Fruit fly (Drosophila melanogaster): Measurements from ENCODE around the gene Wnt4.

The Wnt4 gene

dm6 chr2L:7258105-7258504 is 18.9 kb downstream of the Wnt4 start (continued):
- TF ChIP-seq Aef1 (GFP tag; IDR thresholded peaks at IDR 0.05) (peak; percentile 20; the same call in 1 of the 3 replicates), nau (GFP tag; optimal IDR thresholded peaks at IDR 0.05) (no peak), Ets97D (GFP tag; optimal IDR thresholded peaks at IDR 0.05) (peak; percentile 18), chn (GFP tag; optimal IDR thresholded peaks at IDR 0.05) (peak; percentile 14), sna (GFP tag; IDR thresholded peaks at IDR 0.05; ENCODE audit: partially characterized antibody) (no peak), ind (GFP tag; optimal IDR thresholded peaks at IDR 0.05) (peak; percentile 31), sens-2 (GFP tag; IDR thresholded peaks at IDR 0.05) (no peak), Hr3 (GFP tag; optimal IDR thresholded peaks at IDR 0.05) (peak; percentile 57), CG15011 (GFP tag; optimal IDR thresholded peaks at IDR 0.05) (no peak), ab (GFP tag; optimal IDR thresholded peaks at IDR 0.05) (no peak), CG9876 (GFP tag; optimal IDR thresholded peaks at IDR 0.05) (peak; percentile 63), CG17186 (GFP tag; optimal IDR thresholded peaks at IDR 0.05) (no peak), Atf-2 (GFP tag; optimal IDR thresholded peaks at IDR 0.05) (peak; percentile 36), tll (GFP tag; optimal IDR thresholded peaks at IDR 0.05) (no peak), nmo (GFP tag; optimal IDR thresholded peaks at IDR 0.05) (peak; percentile 48), CG32772 (GFP tag; IDR thresholded peaks at IDR 0.05) (peak; percentile 42; the same call in 1 of the 2 replicates), Dfd (GFP tag; optimal IDR thresholded peaks at IDR 0.05) (no peak), fd3F (GFP tag; optimal IDR thresholded peaks at IDR 0.05) (peak; percentile 29), CG6272 (GFP tag; IDR thresholded peaks at IDR 0.05) (peak; percentile 15; the same call in 1 of the 2 replicates), CG6683 (GFP tag; optimal IDR thresholded peaks at IDR 0.05) (no peak), CG11085 (GFP tag; IDR thresholded peaks at IDR 0.05) (no peak), Lhr (GFP tag; optimal IDR thresholded peaks at IDR 0.05) (peak; percentile 61), shn (GFP tag; optimal IDR thresholded peaks at IDR 0.05) (peak; percentile 29), CG9727 (GFP tag; optimal IDR thresholded peaks at IDR 0.05) (no peak), Ravus (GFP tag; IDR thresholded peaks at IDR 0.05) (no peak), sc (optimal IDR thresholded peaks at IDR 0.05) (no peak), sc (GFP tag; optimal IDR thresholded peaks at IDR 0.05) (no peak), chinmo (GFP tag; IDR thresholded peaks at IDR 0.05; ENCODE audit: partially characterized antibody) (no peak; the same call in 3 of the 4 replicates), slou (GFP tag; optimal IDR thresholded peaks at IDR 0.05) (no peak), CG8765 (GFP tag; IDR thresholded peaks at IDR 0.05) (no peak), BEAF-32 (GFP tag; optimal IDR thresholded peaks at IDR 0.05) (no peak), CG10147 (GFP tag; optimal IDR thresholded peaks at IDR 0.05) (no peak), sqz (GFP tag; optimal IDR thresholded peaks at IDR 0.05) (no peak), CG11398 (GFP tag; optimal IDR thresholded peaks at IDR 0.05) (no peak), CG42726 (GFP tag; IDR thresholded peaks at IDR 0.05; ENCODE audit: partially characterized antibody) (peak; percentile 58; the same call in 1 of the 2 replicates), Myb (GFP tag; optimal IDR thresholded peaks at IDR 0.05) (peak; percentile 36), tup (GFP tag; optimal IDR thresholded peaks at IDR 0.05) (no peak), CG17829 (tag; optimal IDR thresholded peaks at IDR 0.05) (peak; percentile 67), peb (GFP tag; IDR thresholded peaks at IDR 0.05) (0 out of 2 replicates have a peak, but pooled peaks have one; percentile 13), rib (GFP tag; IDR thresholded peaks at IDR 0.05) (no peak), exex (tag; optimal IDR thresholded peaks at IDR 0.05) (no peak), onecut (GFP tag; IDR thresholded peaks at IDR 0.05) (peak; percentile 57), zfh2 (GFP tag; optimal IDR thresholded peaks at IDR 0.05) (peak; percentile 6), sr (GFP tag; IDR thresholded peaks at IDR 0.05) (no peak), CG2116 (GFP tag; optimal IDR thresholded peaks at IDR 0.05) (no peak), CG14965 (GFP tag; optimal IDR thresholded peaks at IDR 0.05; ENCODE audit: borderline replicate concordance) (no peak), ken (GFP tag; IDR thresholded peaks at IDR 0.05) (0 out of 3 replicates have a peak, but pooled peaks have one; percentile 45), stwl (tag; optimal IDR thresholded peaks at IDR 0.05) (peak; percentile 63), CG5180 (GFP tag; optimal IDR thresholded peaks at IDR 0.05) (no peak), crp (GFP tag; optimal IDR thresholded peaks at IDR 0.05) (no peak), ac (GFP tag; optimal IDR thresholded peaks at IDR 0.05) (no peak)

All from whole organism, embryonic.